Worm (Caenorhabditis elegans) whole organism, mixed stage, embryonic: ENCODE measurements around the gene faah-3.

Source experiments
- M03D4.4 ChIP-seq: sonication (generic microtip); optimal IDR thresholded peaks from 2 replicates; lab custom pipeline; 2017; ENCODE audit warnings: mild to moderate bottlenecking, missing genetic modification characterization, missing compliant biosample characterization
- blmp-1 ChIP-seq: fragments of 150-350 bp; optimal IDR thresholded peaks from 2 replicates; lab custom pipeline; 2014; ENCODE audit warnings: missing biosample characterization, missing genetic modification characterization
- ham-2 ChIP-seq: fragments of 200-800 bp; sonication (Bioruptor generic); optimal IDR thresholded peaks from 2 replicates; lab custom pipeline; 2018; ENCODE audit warnings: mild to moderate bottlenecking, missing genetic modification characterization, missing compliant biosample characterization
- lin-13 ChIP-seq: fragments of 150-350 bp; optimal IDR thresholded peaks from 2 replicates; lab custom pipeline; 2014; ENCODE audit warnings: missing biosample characterization, missing genetic modification characterization
- lsy-2 ChIP-seq: fragments of 150-350 bp; optimal IDR thresholded peaks from 2 replicates; lab custom pipeline; 2014; ENCODE audit warnings: missing biosample characterization, missing genetic modification characterization
- mep-1 ChIP-seq: fragments of 150-350 bp; optimal IDR thresholded peaks from 2 replicates; lab custom pipeline; 2017; ENCODE audit warnings: missing biosample characterization, missing genetic modification reagents, missing genetic modification characterization, inconsistent platforms
- nhr-237 ChIP-seq: fragments of 150-350 bp; optimal IDR thresholded peaks from 2 replicates; lab custom pipeline; 2014; ENCODE audit warnings: missing biosample characterization, missing genetic modification characterization
- nhr-28 ChIP-seq: fragments of 150-350 bp; optimal IDR thresholded peaks from 2 replicates; lab custom pipeline; 2014; ENCODE audit warnings: missing biosample characterization, missing genetic modification characterization
- nhr-76 ChIP-seq: sonication (generic microtip); optimal IDR thresholded peaks from 2 replicates; lab custom pipeline; 2017; ENCODE audit warnings: missing biosample characterization, missing genetic modification characterization
- pha-4 ChIP-seq: fragments of 150-350 bp; optimal IDR thresholded peaks from 2 replicates; lab custom pipeline; 2018; ENCODE audit warnings: missing biosample characterization, missing genetic modification reagents, missing genetic modification characterization
- snpc-4 ChIP-seq: fragments of 150-350 bp; optimal IDR thresholded peaks from 2 replicates; lab custom pipeline; 2014; ENCODE audit warnings: missing biosample characterization, missing genetic modification characterization
- ztf-11 ChIP-seq: fragments of 150-350 bp; optimal IDR thresholded peaks from 2 replicates; lab custom pipeline; 2014; ENCODE audit warnings: missing biosample characterization, missing genetic modification characterization

ce11 chrIV:914856-915255 lies 30.6 kb downstream of the faah-3 start:
- TF ChIP-seq M03D4.4 (tag; lab: Kevin White, UChicago) (no peak), pha-4 (tag; lab: Kevin White, UChicago) (no peak), ztf-11 (tag; lab: Kevin White, UChicago) (no peak), nhr-237 (tag; lab: Kevin White, UChicago) (no peak), nhr-76 (tag; lab: Kevin White, UChicago) (no peak), blmp-1 (no peak), lin-13 (tag; lab: Kevin White, UChicago) (no peak), mep-1 (tag; lab: Kevin White, UChicago) (no peak), nhr-28 (tag; lab: Kevin White, UChicago) (no peak), snpc-4 (no peak), lsy-2 (tag; lab: Kevin White, UChicago) (no peak), ham-2 (no peak)
